Worm (Caenorhabditis elegans) whole organism, young adult: Measurements from ENCODE around the gene T26G10.5.

Experiments
- B0035.1 ChIP-seq: sonication (generic microtip); optimal IDR thresholded peaks from 2 replicates; lab custom pipeline; 2016; ENCODE audit warnings: missing genetic modification characterization, mild to moderate bottlenecking, missing compliant biosample characterization, missing genotype, missing genetic modification reagents
- aptf-3 ChIP-seq: fragments of 200-800 bp; sonication (Bioruptor generic); IDR thresholded peaks from 2 replicates; pipeline ENCODE4 v1.3.6; 2022; ENCODE audit warnings: missing genetic modification characterization, missing compliant biosample characterization
- ceh-91 ChIP-seq: fragments of 200-800 bp; sonication (Bioruptor generic); IDR thresholded peaks from 2 replicates; pipeline ENCODE4 v1.3.6; 2022; ENCODE audit warnings: missing genetic modification reagents, missing genetic modification characterization, missing compliant biosample characterization
- ets-4 ChIP-seq: fragments of 200-800 bp; sonication (Bioruptor generic); optimal IDR thresholded peaks from 2 replicates; lab custom pipeline; 2018; ENCODE audit warnings: mild to moderate bottlenecking, missing genetic modification characterization, missing compliant biosample characterization
- lin-26 ChIP-seq: fragments of 200-800 bp; sonication (Bioruptor generic); IDR thresholded peaks from 2 replicates; pipeline ENCODE4 v1.3.6; 2022; ENCODE audit warnings: missing genetic modification reagents, missing genetic modification characterization, missing compliant biosample characterization
- lin-35 ChIP-seq, 3 experiments: fragments of 150-350 bp in 2 of 3; sonication (generic microtip) in 1 of 3; optimal IDR thresholded peaks; 2 replicates each; lab custom pipeline; 2014 to 2018; ENCODE audit warnings: missing biosample characterization in 3 of 3, missing genetic modification characterization in 3 of 3, missing genetic modification reagents in 3 of 3
- snpc-1.3 ChIP-seq: sonication (generic microtip); optimal IDR thresholded peaks from 2 replicates; lab custom pipeline; 2017; ENCODE audit warnings: missing genetic modification characterization, mild to moderate bottlenecking, missing compliant biosample characterization, antibody characterized with exemption, moderate library complexity, missing genotype, missing genetic modification reagents; ENCODE audit not compliant: insufficient read depth

ce11 chrIII:9390924-9391323, 35.3 kb downstream of the T26G10.5 start:
- no peak for TF ChIP-seq snpc-1.3 (tag; lab: Kevin White, UChicago)
- no peak for TF ChIP-seq ceh-91 (GFP tag; lab: Robert Waterston, UW)
- no peak for TF ChIP-seq B0035.1 (tag; lab: Kevin White, UChicago)
- TF ChIP-seq aptf-3 (GFP tag; lab: Robert Waterston, UW): no peak
- TF ChIP-seq lin-26 (GFP tag; lab: Robert Waterston, UW): 0 out of 2 replicates have a peak, but pooled peaks have one; percentile 23
- TF ChIP-seq ets-4: no peak
- TF ChIP-seq lin-35 (GFP tag; optimal IDR thresholded peaks at IDR 0.05; lab: Kevin White, UChicago): peak in 1 of 3 experiments; percentile 25
